Fruit fly (Drosophila melanogaster): ENCODE results near the gene ana1.

ana1 gene

dm6 chr3R:24567427-24567771, 37.0 kb downstream of the ana1 start (continued):
- TF ChIP-seq Abd-B (GFP tag; optimal IDR thresholded peaks at IDR 0.05): no peak
- TF ChIP-seq jim (GFP tag; optimal IDR thresholded peaks at IDR 0.05): no peak
- peak; percentile 68 for TF ChIP-seq ey (GFP tag; optimal IDR thresholded peaks at IDR 0.05)

dm6 chr3R:24568251-24568932, 38.0 kb downstream of the ana1 start:
- TF ChIP-seq jim (GFP tag; optimal IDR thresholded peaks at IDR 0.05) (no peak), foxo (GFP tag; optimal IDR thresholded peaks at IDR 0.05) (peak in 1 of 2 experiments; percentile 12), pan (optimal IDR thresholded peaks at IDR 0.05) (no peak), dsf (GFP tag; optimal IDR thresholded peaks at IDR 0.05; ENCODE audit: borderline replicate concordance) (no peak), Mio (GFP tag; optimal IDR thresholded peaks at IDR 0.05) (no peak), CrebA (GFP tag; optimal IDR thresholded peaks at IDR 0.05; ENCODE audit: borderline replicate concordance) (no peak), HLH106 (tag; optimal IDR thresholded peaks at IDR 0.05) (no peak), Rel (GFP tag; optimal IDR thresholded peaks at IDR 0.05) (no peak), Rel (tag; optimal IDR thresholded peaks at IDR 0.05) (peak; percentile 34), CG9705 (GFP tag; optimal IDR thresholded peaks at IDR 0.05) (no peak), br (GFP tag; optimal IDR thresholded peaks at IDR 0.05) (peak; percentile 24), Hr78 (GFP tag; optimal IDR thresholded peaks at IDR 0.05) (no peak), N (GFP tag; optimal IDR thresholded peaks at IDR 0.05) (no peak), CG32264 (GFP tag; optimal IDR thresholded peaks at IDR 0.05) (no peak), h (GFP tag; optimal IDR thresholded peaks at IDR 0.05) (peak; percentile 90), Abd-B (GFP tag; optimal IDR thresholded peaks at IDR 0.05) (no peak), dl (GFP tag; optimal IDR thresholded peaks at IDR 0.05; ENCODE audit: insufficient read depth in 1 of 2, partially characterized antibody in 2 of 2) (no peak), Dfd (GFP tag; optimal IDR thresholded peaks at IDR 0.05) (no peak), Hr83 (GFP tag; optimal IDR thresholded peaks at IDR 0.05; ENCODE audit: poor library complexity, severe bottlenecking) (no peak), sage (GFP tag; optimal IDR thresholded peaks at IDR 0.05) (no peak), OdsH (GFP tag; optimal IDR thresholded peaks at IDR 0.05) (peak; percentile 11), fru (GFP tag; optimal IDR thresholded peaks at IDR 0.05) (no peak), dmrt93B (GFP tag; optimal IDR thresholded peaks at IDR 0.05) (no peak), psq (GFP tag; optimal IDR thresholded peaks at IDR 0.05) (peak; percentile 21), Sp1 (GFP tag; optimal IDR thresholded peaks at IDR 0.05) (no peak), Dif (GFP tag; optimal IDR thresholded peaks at IDR 0.05; ENCODE audit: partially characterized antibody) (peak; percentile 8), Myc (optimal IDR thresholded peaks at IDR 0.05) (no peak), tai (GFP tag; optimal IDR thresholded peaks at IDR 0.05) (no peak), Vsx2 (GFP tag; optimal IDR thresholded peaks at IDR 0.05; ENCODE audit: partially characterized antibody) (no peak), brk (GFP tag; optimal IDR thresholded peaks at IDR 0.05) (no peak), Jra (GFP tag; optimal IDR thresholded peaks at IDR 0.05) (no peak), ey (GFP tag; optimal IDR thresholded peaks at IDR 0.05) (no peak), sv (GFP tag; optimal IDR thresholded peaks at IDR 0.05) (no peak)

- TF ChIP-seq Hr83 (GFP tag; optimal IDR thresholded peaks at IDR 0.05; ENCODE audit: poor library complexity, severe bottlenecking) (no peak), CrebA (GFP tag; optimal IDR thresholded peaks at IDR 0.05; ENCODE audit: borderline replicate concordance) (no peak), rgr (GFP tag; optimal IDR thresholded peaks at IDR 0.05) (no peak), GATAd (GFP tag; optimal IDR thresholded peaks at IDR 0.05) (no peak), sv (GFP tag; optimal IDR thresholded peaks at IDR 0.05) (no peak)
Measured at dm6 chr3R:24569669-24570349, 39.4 kb downstream of the ana1 start.
